Worm (Caenorhabditis elegans): ENCODE data around the gene srh-192.

ce11 chrV:4295920-4296319, 19.0 kb downstream of the srh-192 start, which contains the start of gene F47D2.11:
- TF ChIP-seq efl-1 (GFP tag; optimal IDR thresholded peaks at IDR 0.05) (no peak), ets-4 (GFP tag; optimal IDR thresholded peaks at IDR 0.05) (no peak), mes-4 (tag; optimal IDR thresholded peaks at IDR 0.05) (no peak), unc-62 (GFP tag; optimal IDR thresholded peaks at IDR 0.05) (no peak), madf-6 (GFP tag; IDR thresholded peaks at IDR 0.05) (no peak), atf-7 (tag; optimal IDR thresholded peaks at IDR 0.05) (no peak), bed-2 (GFP tag; IDR thresholded peaks at IDR 0.05) (no peak), xnd-1 (tag; optimal IDR thresholded peaks at IDR 0.05) (no peak), nhr-179 (tag; optimal IDR thresholded peaks at IDR 0.05) (no peak), gei-17 (GFP tag; optimal IDR thresholded peaks at IDR 0.05) (no peak), die-1 (tag; optimal IDR thresholded peaks at IDR 0.05) (no peak), attf-3 (GFP tag; conservative IDR thresholded peaks at IDR 0.05) (no peak), pha-4 (tag; optimal IDR thresholded peaks at IDR 0.05) (no peak), Y79H2A.3 (GFP tag; conservative IDR thresholded peaks at IDR 0.05) (no peak)

Measured in whole organism, young adult.